Worm (Caenorhabditis elegans) whole organism, L2 larva: ENCODE measurements around the gene ntl-3.

Source experiments
- aly-2 ChIP-seq: fragments of 150-350 bp; optimal IDR thresholded peaks from 2 replicates; lab custom pipeline; 2014; ENCODE audit warnings: missing biosample characterization, missing genetic modification characterization
- ceh-82 ChIP-seq: fragments of 150-350 bp; optimal IDR thresholded peaks from 2 replicates; lab custom pipeline; 2014; ENCODE audit warnings: missing biosample characterization, missing genetic modification characterization
- crh-2 ChIP-seq: sonication (generic microtip); optimal IDR thresholded peaks from 2 replicates; lab custom pipeline; 2017; ENCODE audit warnings: missing biosample characterization, missing genetic modification characterization
- egl-27 ChIP-seq: sonication (generic microtip); optimal IDR thresholded peaks from 3 replicates; lab custom pipeline; 2017; ENCODE audit warnings: missing biosample characterization, missing genetic modification reagents, missing genetic modification characterization
- lin-11 ChIP-seq: fragments of 150-350 bp; sonication (generic microtip); optimal IDR thresholded peaks from 2 replicates; lab custom pipeline; 2014; ENCODE audit warnings: missing biosample characterization, missing genetic modification characterization, inconsistent platforms, mixed read lengths
- lin-39 ChIP-seq: fragments of 150-350 bp; optimal IDR thresholded peaks from 2 replicates; lab custom pipeline; 2014; ENCODE audit warnings: missing biosample characterization, missing genetic modification reagents, missing genetic modification characterization
- lsy-2 ChIP-seq, 2 experiments: fragments of 150-350 bp in 1 of 2; sonication (generic microtip) in 1 of 2; optimal IDR thresholded peaks; 2 replicates each; lab custom pipeline; 2014 to 2017; ENCODE audit warnings: missing biosample characterization in 2 of 2, missing genetic modification characterization in 2 of 2
- mdl-1 ChIP-seq, 2 experiments: fragments of 150-350 bp in 1 of 2; sonication (generic microtip) in 1 of 2; optimal IDR thresholded peaks; 2 replicates each; lab custom pipeline; 2017; ENCODE audit warnings: missing biosample characterization in 2 of 2, missing genetic modification characterization in 2 of 2
- nhr-21 ChIP-seq: fragments of 150-350 bp; optimal IDR thresholded peaks from 2 replicates; lab custom pipeline; 2014; ENCODE audit warnings: missing biosample characterization, missing genetic modification characterization
- nhr-6 ChIP-seq: fragments of 150-350 bp; optimal IDR thresholded peaks from 2 replicates; lab custom pipeline; 2014; ENCODE audit warnings: missing biosample characterization, missing genetic modification characterization
- skn-1 ChIP-seq: sonication (generic microtip); optimal IDR thresholded peaks from 2 replicates; lab custom pipeline; 2017; ENCODE audit warnings: missing biosample characterization, missing genetic modification characterization
- sma-9 ChIP-seq, 2 experiments: fragments of 150-350 bp in 1 of 2; sonication (generic microtip) in 1 of 2; optimal IDR thresholded peaks; 2 replicates each; lab custom pipeline; 2014 to 2016; ENCODE audit warnings: missing genetic modification characterization in 2 of 2, mild to moderate bottlenecking in 1 of 2, missing biosample characterization in 1 of 2, missing compliant biosample characterization in 1 of 2, missing genetic modification reagents in 1 of 2, moderate library complexity in 1 of 2

DNA sequence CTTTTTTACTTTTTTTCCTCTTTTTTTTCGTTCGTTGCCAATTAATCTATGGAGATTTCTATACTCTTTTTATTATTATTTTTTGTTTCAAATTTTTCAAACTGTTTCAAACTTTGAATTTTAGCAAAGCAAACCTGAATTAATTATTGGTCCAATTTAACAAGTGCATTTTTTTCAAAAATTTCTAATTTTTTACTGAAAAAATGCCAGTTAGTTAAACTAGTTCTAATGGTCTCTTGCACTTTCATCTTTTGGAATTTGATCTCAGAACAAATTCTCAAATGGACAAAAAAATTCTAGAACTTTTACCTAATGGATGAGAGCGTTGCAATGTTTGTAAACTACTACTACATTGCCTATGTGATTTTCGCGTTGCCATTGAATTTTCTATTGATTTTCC is 64.5 kb downstream of the ntl-3 start, which contains the start of gene srd-74:
- TF ChIP-seq sma-9 (GFP tag; optimal IDR thresholded peaks at IDR 0.05; lab: Kevin White, UChicago): no peak
- no peak for TF ChIP-seq sma-9 (tag; optimal IDR thresholded peaks at IDR 0.05; lab: Kevin White, UChicago)
- TF ChIP-seq aly-2: no peak
- no peak for TF ChIP-seq egl-27
- no peak for TF ChIP-seq mdl-1 (tag; optimal IDR thresholded peaks at IDR 0.05; lab: Kevin White, UChicago)
- TF ChIP-seq ceh-82 (tag; lab: Kevin White, UChicago): no peak
- no peak for TF ChIP-seq lin-39 (tag; lab: Kevin White, UChicago)
- TF ChIP-seq lsy-2 (tag; optimal IDR thresholded peaks at IDR 0.05; lab: Kevin White, UChicago): no peak
- TF ChIP-seq nhr-6: no peak
- TF ChIP-seq nhr-21 (tag; lab: Kevin White, UChicago): no peak
- no peak for TF ChIP-seq crh-2 (tag; lab: Kevin White, UChicago)
- TF ChIP-seq skn-1 (tag; lab: Kevin White, UChicago): no peak
- TF ChIP-seq lin-11 (tag; lab: Kevin White, UChicago): no peak
